Fruit fly (Drosophila melanogaster) whole organism, embryonic: ENCODE data around the gene Cyt-c1L.

Experiments used
- Ada2b ChIP-seq: fragments of 200-800 bp; sonication (Bioruptor generic); IDR thresholded peaks from 2 replicates; pipeline ENCODE4 v1.3.6; 2022; ENCODE audit warnings: missing biosample characterization, missing genetic modification characterization
- Adf1 ChIP-seq: fragments of 200-800 bp; sonication (Bioruptor generic); IDR thresholded peaks from 2 replicates; pipeline ENCODE4 v1.3.6; 2022; ENCODE audit warnings: missing biosample characterization, missing genetic modification characterization
- Awh ChIP-seq: fragments of 200-800 bp; sonication (Bioruptor generic); IDR thresholded peaks from 2 replicates; pipeline ENCODE4, ENCODE4 v1.3.6; 2022; ENCODE audit warnings: missing biosample characterization, missing genetic modification characterization
- Bgb ChIP-seq: fragments of 200-800 bp; sonication (Bioruptor generic); IDR thresholded peaks from 2 replicates; pipeline ENCODE4 v1.3.6; 2022; ENCODE audit warnings: missing biosample characterization, missing genetic modification characterization; ENCODE audit not compliant: partially characterized antibody
- CG10462 ChIP-seq: fragments of 200-800 bp; sonication (Bioruptor generic); optimal IDR thresholded peaks from 2 replicates; lab custom pipeline; 2016; ENCODE audit warnings: missing biosample characterization, missing genetic modification characterization
- CG11504 ChIP-seq: fragments of 200-800 bp; sonication (Bioruptor generic); optimal IDR thresholded peaks from 3 replicates; lab custom pipeline; 2019; ENCODE audit warnings: missing biosample characterization, mild to moderate bottlenecking, missing genetic modification characterization, moderate library complexity
- CG14014 ChIP-seq: fragments of 200-800 bp; sonication (Bioruptor generic); IDR thresholded peaks from 2 replicates; pipeline ENCODE4 v1.3.6; 2022; ENCODE audit warnings: missing biosample characterization, missing genetic modification characterization
- CG15269 ChIP-seq: fragments of 200-800 bp; sonication (Bioruptor generic); optimal IDR thresholded peaks from 2 replicates; lab custom pipeline; 2018; ENCODE audit warnings: missing biosample characterization, mild to moderate bottlenecking, missing genetic modification characterization, moderate library complexity
- CG18262 ChIP-seq: fragments of 200-800 bp; optimal IDR thresholded peaks from 3 replicates; lab custom pipeline; 2019; ENCODE audit warnings: missing biosample characterization, mild to moderate bottlenecking, missing genetic modification characterization, moderate library complexity
- CG31441 ChIP-seq: fragments of 200-800 bp; sonication (Bioruptor generic); IDR thresholded peaks from 2 replicates; pipeline ENCODE4 v1.3.6; 2022; ENCODE audit warnings: missing biosample characterization, missing genetic modification characterization
- CG3407 ChIP-seq: fragments of 200-800 bp; sonication (Bioruptor generic); optimal IDR thresholded peaks from 2 replicates; lab custom pipeline; 2018; ENCODE audit warnings: missing biosample characterization, mild to moderate bottlenecking, missing genetic modification characterization
- CG42726 ChIP-seq: fragments of 200-800 bp; sonication (Bioruptor generic); IDR thresholded peaks from 2 replicates; pipeline ENCODE4 v1.3.6; 2022; ENCODE audit warnings: missing biosample characterization, missing genetic modification characterization; ENCODE audit not compliant: partially characterized antibody
- CG4282 ChIP-seq: fragments of 200-800 bp; sonication (Bioruptor generic); optimal IDR thresholded peaks from 2 replicates; lab custom pipeline; 2016; ENCODE audit warnings: missing biosample characterization, missing genetic modification characterization
- CG43689 ChIP-seq: fragments of 200-800 bp; sonication (Bioruptor generic); IDR thresholded peaks from 2 replicates; pipeline ENCODE4 v1.3.6; 2022; ENCODE audit warnings: missing biosample characterization, missing genetic modification characterization
- CG6683 ChIP-seq: fragments of 200-800 bp; sonication (Bioruptor generic); optimal IDR thresholded peaks from 2 replicates; lab custom pipeline; 2017; ENCODE audit warnings: missing biosample characterization, mild to moderate bottlenecking, missing genetic modification characterization, missing genetic modification reagents
- CG7556 ChIP-seq: fragments of 200-800 bp; sonication (Bioruptor generic); optimal IDR thresholded peaks from 2 replicates; lab custom pipeline; 2017; ENCODE audit warnings: missing biosample characterization, mild to moderate bottlenecking, missing genetic modification characterization
- CG7745 ChIP-seq: fragments of 200-800 bp; sonication (Bioruptor generic); optimal IDR thresholded peaks from 2 replicates; lab custom pipeline; 2018; ENCODE audit warnings: missing biosample characterization, mild to moderate bottlenecking, missing genetic modification characterization, moderate library complexity
- CG8388 ChIP-seq: fragments of 200-800 bp; sonication (Bioruptor generic); optimal IDR thresholded peaks from 2 replicates; lab custom pipeline; 2019; ENCODE audit warnings: missing biosample characterization, mild to moderate bottlenecking, missing genetic modification characterization, moderate library complexity
- CG9727 ChIP-seq: fragments of 200-800 bp; sonication (Bioruptor generic); optimal IDR thresholded peaks from 3 replicates; lab custom pipeline; 2017; ENCODE audit warnings: missing biosample characterization, mild to moderate bottlenecking, missing genetic modification characterization
- Chrac-16 ChIP-seq: fragments of 200-800 bp; sonication (Bioruptor generic); optimal IDR thresholded peaks from 3 replicates; lab custom pipeline; 2016; ENCODE audit warnings: missing biosample characterization, missing genetic modification characterization
- D19A ChIP-seq: fragments of 200-800 bp; optimal IDR thresholded peaks from 3 replicates; lab custom pipeline; 2019; ENCODE audit warnings: missing biosample characterization, mild to moderate bottlenecking, missing genetic modification characterization, moderate library complexity
- Dbx ChIP-seq: fragments of 200-800 bp; sonication (Bioruptor generic); IDR thresholded peaks from 3 replicates; pipeline ENCODE4 v1.3.6; 2022; ENCODE audit warnings: missing biosample characterization, missing genetic modification characterization
- Deaf1 ChIP-seq: fragments of 200-800 bp; optimal IDR thresholded peaks from 3 replicates; lab custom pipeline; 2019; ENCODE audit warnings: missing biosample characterization, mild to moderate bottlenecking, missing genetic modification characterization, moderate library complexity
- Dip3 ChIP-seq: fragments of 200-800 bp; sonication (Bioruptor generic); optimal IDR thresholded peaks from 3 replicates; lab custom pipeline; 2016; ENCODE audit warnings: missing biosample characterization, missing genetic modification characterization
- Ets97D ChIP-seq: fragments of 200-800 bp; sonication (Bioruptor generic); optimal IDR thresholded peaks from 3 replicates; lab custom pipeline; 2016; ENCODE audit warnings: missing biosample characterization, missing genetic modification characterization
- HHEX ChIP-seq: fragments of 200-800 bp; sonication (Bioruptor generic); optimal IDR thresholded peaks from 3 replicates; lab custom pipeline; 2017; ENCODE audit warnings: missing biosample characterization, mild to moderate bottlenecking, missing genetic modification characterization, missing genetic modification reagents
- Kr ChIP-seq: fragments of 200-800 bp; sonication (Bioruptor generic); optimal IDR thresholded peaks from 2 replicates; lab custom pipeline; 2017; ENCODE audit warnings: missing biosample characterization, mild to moderate bottlenecking, missing genetic modification characterization
- Mrtf ChIP-seq: fragments of 200-800 bp; sonication (Bioruptor generic); IDR thresholded peaks from 3 replicates; pipeline ENCODE4 v1.3.6; 2022; ENCODE audit warnings: missing biosample characterization, missing genetic modification characterization
- NFAT ChIP-seq: fragments of 200-800 bp; sonication (Bioruptor generic); IDR thresholded peaks from 2 replicates; pipeline ENCODE4 v1.3.6; 2022; ENCODE audit warnings: missing biosample characterization, missing genetic modification characterization
- NK7.1 ChIP-seq: fragments of 200-800 bp; sonication (Bioruptor generic); optimal IDR thresholded peaks from 3 replicates; lab custom pipeline; 2016; ENCODE audit warnings: missing biosample characterization, missing genetic modification characterization
- Ptx1 ChIP-seq: fragments of 200-800 bp; sonication (Bioruptor generic); IDR thresholded peaks from 2 replicates; pipeline ENCODE4 v1.3.6; 2022; ENCODE audit warnings: missing biosample characterization, missing genetic modification characterization
- Spps ChIP-seq: fragments of 200-800 bp; sonication (Bioruptor generic); optimal IDR thresholded peaks from 2 replicates; lab custom pipeline; 2018; ENCODE audit warnings: missing biosample characterization, mild to moderate bottlenecking, missing genetic modification characterization
- ab ChIP-seq: fragments of 200-800 bp; sonication (Bioruptor generic); optimal IDR thresholded peaks from 2 replicates; lab custom pipeline; 2016; ENCODE audit warnings: missing biosample characterization, missing genetic modification characterization
- abd-A ChIP-seq: fragments of 200-800 bp; sonication (Bioruptor generic); optimal IDR thresholded peaks from 3 replicates; lab custom pipeline; 2019; ENCODE audit warnings: missing biosample characterization, mild to moderate bottlenecking, missing genetic modification characterization, moderate library complexity
- cato ChIP-seq: fragments of 200-800 bp; sonication (Bioruptor generic); optimal IDR thresholded peaks from 2 replicates; lab custom pipeline; 2016; ENCODE audit warnings: missing biosample characterization, missing genetic modification characterization, borderline replicate concordance
- chn ChIP-seq: fragments of 200-800 bp; sonication (Bioruptor generic); optimal IDR thresholded peaks from 2 replicates; lab custom pipeline; 2016; ENCODE audit warnings: missing biosample characterization, missing genetic modification characterization
- esg ChIP-seq: fragments of 200-800 bp; sonication (Bioruptor generic); conservative IDR thresholded peaks from 2 replicates; pipeline ENCODE4 v1.3.6; 2022; ENCODE audit warnings: missing biosample characterization, missing genetic modification characterization
- gro ChIP-seq: fragments of 200-800 bp; sonication (Bioruptor generic); optimal IDR thresholded peaks from 2 replicates; lab custom pipeline; 2016; ENCODE audit warnings: missing biosample characterization, missing genetic modification characterization
- h ChIP-seq: fragments of >200 bp; optimal IDR thresholded peaks from 2 replicates; lab custom pipeline; 2017
- hbn ChIP-seq: fragments of 200-800 bp; sonication (Bioruptor generic); IDR thresholded peaks from 2 replicates; pipeline ENCODE4 v1.3.6; 2022; ENCODE audit warnings: missing biosample characterization, missing genetic modification characterization; ENCODE audit not compliant: partially characterized antibody
- her ChIP-seq: fragments of 200-800 bp; sonication (Bioruptor generic); optimal IDR thresholded peaks from 2 replicates; lab custom pipeline; 2016; ENCODE audit warnings: missing biosample characterization, missing genetic modification characterization
- klu ChIP-seq: fragments of 200-800 bp; sonication (Bioruptor generic); IDR thresholded peaks from 2 replicates; pipeline ENCODE4 v1.3.6; 2022; ENCODE audit warnings: missing biosample characterization, missing genetic modification characterization
- nom ChIP-seq: fragments of 200-800 bp; sonication (Bioruptor generic); optimal IDR thresholded peaks from 2 replicates; lab custom pipeline; 2017; ENCODE audit warnings: missing biosample characterization, missing genetic modification characterization, mild to moderate bottlenecking, moderate library complexity, missing genetic modification reagents
- pho ChIP-seq: fragments of 200-800 bp; sonication (Bioruptor generic); optimal IDR thresholded peaks from 2 replicates; lab custom pipeline; 2016; ENCODE audit warnings: missing biosample characterization, missing genetic modification characterization
- pzg ChIP-seq: fragments of 200-800 bp; sonication (Bioruptor generic); optimal IDR thresholded peaks from 3 replicates; lab custom pipeline; 2018; ENCODE audit warnings: missing biosample characterization, mild to moderate bottlenecking, missing genetic modification characterization, moderate library complexity
- ranshi ChIP-seq: fragments of 200-800 bp; sonication (Bioruptor generic); IDR thresholded peaks from 2 replicates; pipeline ENCODE4 v1.3.6; 2022; ENCODE audit warnings: missing biosample characterization, missing genetic modification characterization
- sim ChIP-seq: fragments of 200-800 bp; sonication (Bioruptor generic); IDR thresholded peaks from 2 replicates; pipeline ENCODE4 v1.3.6; 2022; ENCODE audit warnings: missing biosample characterization, missing genetic modification characterization
- ssp ChIP-seq: fragments of 200-800 bp; sonication (Bioruptor generic); IDR thresholded peaks from 2 replicates; pipeline ENCODE4 v1.3.6; 2022; ENCODE audit warnings: missing biosample characterization, missing genetic modification characterization
- unpg ChIP-seq: fragments of 200-800 bp; sonication (Bioruptor generic); optimal IDR thresholded peaks from 3 replicates; lab custom pipeline; 2018; ENCODE audit warnings: missing biosample characterization, mild to moderate bottlenecking, missing genetic modification characterization, moderate library complexity
- vnd ChIP-seq: fragments of 200-800 bp; sonication (Bioruptor generic); IDR thresholded peaks from 3 replicates; pipeline ENCODE4 v1.3.6; 2022; ENCODE audit warnings: missing biosample characterization, missing genetic modification characterization; ENCODE audit not compliant: partially characterized antibody
- wdn ChIP-seq: fragments of 200-800 bp; sonication (Bioruptor generic); IDR thresholded peaks from 2 replicates; pipeline ENCODE4 v1.3.6; 2022; ENCODE audit warnings: missing biosample characterization, missing genetic modification characterization

Cyt-c1L gene

dm6 chr3R:29219948-29220347, 16.0 kb upstream of the Cyt-c1L start, which contains the start of gene eEF1gamma (continued):
- TF ChIP-seq her (GFP tag; lab: Kevin White, UChicago) (peak; percentile 94), esg (GFP tag; lab: Robert Waterston, UW) (peak; percentile 61; the same call in 1 of the 2 replicates), CG4282 (GFP tag; lab: Kevin White, UChicago) (peak; percentile 82), Adf1 (GFP tag; lab: Robert Waterston, UW) (peak; percentile 77), Dbx (GFP tag; lab: Robert Waterston, UW) (peak; percentile 96), Dip3 (GFP tag; lab: Kevin White, UChicago) (peak; percentile 88), CG7745 (tag; lab: Kevin White, UChicago) (peak; percentile 71), Ptx1 (peak; percentile 91), CG14014 (GFP tag; lab: Robert Waterston, UW) (peak; percentile 94), NK7.1 (GFP tag; lab: Kevin White, UChicago) (peak; percentile 97), Bgb (peak; percentile 94), Chrac-16 (GFP tag; lab: Kevin White, UChicago) (peak; percentile 80), Ets97D (peak; percentile 100), hbn (GFP tag; lab: Robert Waterston, UW) (peak; percentile 89), h (lab: Kevin White, UChicago) (no peak), vnd (GFP tag; lab: Robert Waterston, UW) (peak; percentile 91), HHEX (GFP tag; lab: Kevin White, UChicago) (peak; percentile 98), D19A (peak; percentile 70), klu (GFP tag; lab: Robert Waterston, UW) (peak; percentile 74; the same call in 1 of the 2 replicates), CG18262 (peak; percentile 88), unpg (GFP tag; lab: Kevin White, UChicago) (peak; percentile 94), CG43689 (GFP tag; lab: Robert Waterston, UW) (peak; percentile 96), cato (GFP tag; lab: Kevin White, UChicago) (peak; percentile 91), ranshi (GFP tag; lab: Robert Waterston, UW) (peak; percentile 92), CG15269 (tag; lab: Kevin White, UChicago) (peak; percentile 92), nom (GFP tag; lab: Kevin White, UChicago) (peak; percentile 95), CG11504 (tag; lab: Kevin White, UChicago) (peak; percentile 88), CG6683 (GFP tag; lab: Kevin White, UChicago) (peak; percentile 91), pho (GFP tag; lab: Kevin White, UChicago) (peak; percentile 93), Awh (GFP tag; lab: Robert Waterston, UW) (peak; percentile 96), wdn (GFP tag; lab: Robert Waterston, UW) (peak; percentile 89), CG9727 (GFP tag; lab: Kevin White, UChicago) (peak; percentile 98), NFAT (GFP tag; lab: Robert Waterston, UW) (peak; percentile 97), Deaf1 (tag; lab: Kevin White, UChicago) (peak; percentile 70), chn (peak; percentile 93), pzg (GFP tag; lab: Kevin White, UChicago) (peak; percentile 81), CG10462 (GFP tag; lab: Kevin White, UChicago) (peak; percentile 90), gro (peak; percentile 96), sim (GFP tag; lab: Robert Waterston, UW) (peak; percentile 90), Kr (peak; percentile 77), Ada2b (GFP tag; lab: Robert Waterston, UW) (peak; percentile 92), CG31441 (peak; percentile 95), Spps (tag; lab: Kevin White, UChicago) (peak; percentile 79), CG8388 (GFP tag; lab: Kevin White, UChicago) (peak; percentile 90), Mrtf (GFP tag; lab: Robert Waterston, UW) (peak; percentile 86), CG42726 (GFP tag; lab: Robert Waterston, UW) (peak; percentile 86; the same call in 1 of the 2 replicates), CG3407 (GFP tag; lab: Kevin White, UChicago) (peak; percentile 94), ssp (GFP tag; lab: Robert Waterston, UW) (peak; percentile 78), ab (peak; percentile 68), abd-A (tag; lab: Kevin White, UChicago) (no peak), CG7556 (GFP tag; lab: Kevin White, UChicago) (peak; percentile 81)
